Fruit fly (Drosophila melanogaster) whole organism, embryonic: Measurements from ENCODE around the gene CG4382.

Source experiments
- Atf3 ChIP-seq: fragments of 200-800 bp; sonication (Bioruptor generic); optimal IDR thresholded peaks from 3 replicates; lab custom pipeline; 2016; ENCODE audit warnings: missing biosample characterization, missing genetic modification characterization
- C15 ChIP-seq: fragments of 200-800 bp; sonication (Bioruptor generic); IDR thresholded peaks from 3 replicates; pipeline ENCODE4 v1.3.6; 2022; ENCODE audit warnings: missing biosample characterization, missing genetic modification characterization
- CG11560 ChIP-seq: fragments of 200-800 bp; sonication (Bioruptor generic); IDR thresholded peaks from 3 replicates; pipeline ENCODE4 v1.3.6; 2022; ENCODE audit warnings: missing biosample characterization, missing genetic modification characterization
- CG12299 ChIP-seq: fragments of 200-800 bp; sonication (Bioruptor generic); optimal IDR thresholded peaks from 2 replicates; lab custom pipeline; 2018; ENCODE audit warnings: missing biosample characterization, mild to moderate bottlenecking, missing genetic modification characterization
- CG1233 ChIP-seq: fragments of 200-800 bp; sonication (Bioruptor generic); optimal IDR thresholded peaks from 4 replicates; lab custom pipeline; 2018; ENCODE audit warnings: missing biosample characterization, mild to moderate bottlenecking, missing genetic modification characterization
- CG13894 ChIP-seq: fragments of 200-800 bp; sonication (Bioruptor generic); optimal IDR thresholded peaks from 3 replicates; lab custom pipeline; 2018; ENCODE audit warnings: missing biosample characterization, mild to moderate bottlenecking, missing genetic modification characterization, moderate library complexity
- CG14441 ChIP-seq: fragments of 200-800 bp; sonication (Bioruptor generic); IDR thresholded peaks from 2 replicates; pipeline ENCODE4 v1.3.6; 2022; ENCODE audit warnings: missing biosample characterization, missing genetic modification characterization
- CG16779 ChIP-seq: fragments of 200-800 bp; sonication (Bioruptor generic); IDR thresholded peaks from 2 replicates; pipeline ENCODE4 v1.3.6; 2022; ENCODE audit warnings: missing biosample characterization, missing genetic modification characterization
- CG16815 ChIP-seq: fragments of 200-800 bp; sonication (Bioruptor generic); optimal IDR thresholded peaks from 3 replicates; lab custom pipeline; 2017; ENCODE audit warnings: missing biosample characterization, mild to moderate bottlenecking, missing genetic modification characterization
- CG17568 ChIP-seq: fragments of 200-800 bp; sonication (Bioruptor generic); optimal IDR thresholded peaks from 2 replicates; lab custom pipeline; 2018; ENCODE audit warnings: missing biosample characterization, mild to moderate bottlenecking, missing genetic modification characterization, moderate library complexity
- CG17802 ChIP-seq: fragments of 200-800 bp; sonication (Bioruptor generic); optimal IDR thresholded peaks from 2 replicates; lab custom pipeline; 2018; ENCODE audit warnings: missing biosample characterization, mild to moderate bottlenecking, missing genetic modification characterization, moderate library complexity
- CG1832 ChIP-seq: fragments of 200-800 bp; sonication (Bioruptor generic); optimal IDR thresholded peaks from 2 replicates; lab custom pipeline; 2017; ENCODE audit warnings: missing biosample characterization, mild to moderate bottlenecking, missing genetic modification characterization, inconsistent platforms
- CG2712 ChIP-seq: fragments of 200-800 bp; optimal IDR thresholded peaks from 3 replicates; lab custom pipeline; 2019; ENCODE audit warnings: missing biosample characterization, mild to moderate bottlenecking, missing genetic modification characterization, moderate library complexity
- CG2875 ChIP-seq: fragments of 200-800 bp; sonication (Bioruptor generic); optimal IDR thresholded peaks from 2 replicates; lab custom pipeline; 2017; ENCODE audit warnings: missing biosample characterization, mild to moderate bottlenecking, missing genetic modification characterization, missing genetic modification reagents
- CG3163 ChIP-seq: fragments of 200-800 bp; sonication (Bioruptor generic); optimal IDR thresholded peaks from 3 replicates; lab custom pipeline; 2016; ENCODE audit warnings: missing biosample characterization, missing genetic modification characterization
- CG42726 ChIP-seq: fragments of 200-800 bp; sonication (Bioruptor generic); IDR thresholded peaks from 2 replicates; pipeline ENCODE4 v1.3.6; 2022; ENCODE audit warnings: missing biosample characterization, missing genetic modification characterization; ENCODE audit not compliant: partially characterized antibody
- CG4282 ChIP-seq: fragments of 200-800 bp; sonication (Bioruptor generic); optimal IDR thresholded peaks from 2 replicates; lab custom pipeline; 2016; ENCODE audit warnings: missing biosample characterization, missing genetic modification characterization
- CG4424 ChIP-seq: fragments of 200-800 bp; sonication (Bioruptor generic); optimal IDR thresholded peaks from 3 replicates; lab custom pipeline; 2016; ENCODE audit warnings: missing biosample characterization, missing genetic modification characterization
- CG6683 ChIP-seq: fragments of 200-800 bp; sonication (Bioruptor generic); optimal IDR thresholded peaks from 2 replicates; lab custom pipeline; 2017; ENCODE audit warnings: missing biosample characterization, mild to moderate bottlenecking, missing genetic modification characterization, missing genetic modification reagents
- CG6854 ChIP-seq: fragments of 200-800 bp; sonication (Bioruptor generic); optimal IDR thresholded peaks from 3 replicates; lab custom pipeline; 2017; ENCODE audit warnings: missing biosample characterization, mild to moderate bottlenecking, missing genetic modification characterization
- CG8281 ChIP-seq: fragments of 200-800 bp; sonication (Bioruptor generic); optimal IDR thresholded peaks from 2 replicates; lab custom pipeline; 2018; ENCODE audit warnings: missing biosample characterization, mild to moderate bottlenecking, missing genetic modification characterization, moderate library complexity
- CG8478 ChIP-seq: fragments of >200 bp; optimal IDR thresholded peaks from 2 replicates; lab custom pipeline; 2018
- CG9817 ChIP-seq: fragments of 200-800 bp; sonication (Bioruptor generic); optimal IDR thresholded peaks from 2 replicates; lab custom pipeline; 2018; ENCODE audit warnings: missing biosample characterization, mild to moderate bottlenecking, missing genetic modification characterization, moderate library complexity
- CG9876 ChIP-seq: fragments of 200-800 bp; sonication (Bioruptor generic); optimal IDR thresholded peaks from 2 replicates; lab custom pipeline; 2016; ENCODE audit warnings: missing biosample characterization, missing genetic modification characterization
- Deaf1 ChIP-seq: fragments of 200-800 bp; optimal IDR thresholded peaks from 3 replicates; lab custom pipeline; 2019; ENCODE audit warnings: missing biosample characterization, mild to moderate bottlenecking, missing genetic modification characterization, moderate library complexity
- Doc3 ChIP-seq: fragments of 200-800 bp; sonication (Bioruptor generic); IDR thresholded peaks from 3 replicates; pipeline ENCODE4 v1.3.6; 2022; ENCODE audit warnings: missing biosample characterization, missing genetic modification characterization; ENCODE audit not compliant: partially characterized antibody
- Hand ChIP-seq: fragments of 200-800 bp; sonication (Bioruptor generic); optimal IDR thresholded peaks from 2 replicates; lab custom pipeline; 2017; ENCODE audit warnings: mild to moderate bottlenecking, missing biosample characterization, missing genetic modification reagents, missing genetic modification characterization
- Mes4 ChIP-seq: fragments of 200-800 bp; sonication (Bioruptor generic); optimal IDR thresholded peaks from 2 replicates; lab custom pipeline; 2016; ENCODE audit warnings: missing biosample characterization, missing genetic modification characterization
- NK7.1 ChIP-seq: fragments of 200-800 bp; sonication (Bioruptor generic); optimal IDR thresholded peaks from 3 replicates; lab custom pipeline; 2016; ENCODE audit warnings: missing biosample characterization, missing genetic modification characterization
- Oaz ChIP-seq: fragments of 200-800 bp; sonication (Bioruptor generic); IDR thresholded peaks from 2 replicates; pipeline ENCODE4 v1.3.6; 2022; ENCODE audit warnings: missing biosample characterization, missing genetic modification characterization
- Sry-δ ChIP-seq: fragments of 200-800 bp; sonication (Bioruptor generic); optimal IDR thresholded peaks from 2 replicates; lab custom pipeline; 2016; ENCODE audit warnings: missing biosample characterization, missing genetic modification characterization
- YL-1 ChIP-seq: fragments of 200-800 bp; sonication (Bioruptor generic); optimal IDR thresholded peaks from 3 replicates; lab custom pipeline; 2017; ENCODE audit warnings: missing biosample characterization, mild to moderate bottlenecking, missing genetic modification characterization
- al ChIP-seq: fragments of 200-800 bp; sonication (Bioruptor generic); IDR thresholded peaks from 2 replicates; pipeline ENCODE4 v1.3.6; 2022; ENCODE audit warnings: missing biosample characterization, missing genetic modification characterization
- aop ChIP-seq: fragments of 200-800 bp; sonication (Bioruptor generic); IDR thresholded peaks from 2 replicates; pipeline ENCODE4 v1.3.6; 2022; ENCODE audit warnings: missing biosample characterization, missing genetic modification characterization
- br ChIP-seq: fragments of >200 bp; optimal IDR thresholded peaks from 2 replicates; lab custom pipeline; 2017
- cwo ChIP-seq: fragments of 200-800 bp; sonication (Bioruptor generic); optimal IDR thresholded peaks from 3 replicates; lab custom pipeline; 2017; ENCODE audit warnings: missing biosample characterization, missing genetic modification characterization, mild to moderate bottlenecking, moderate library complexity, missing genetic modification reagents
- dm ChIP-seq: fragments of 200-800 bp; sonication (Bioruptor generic); optimal IDR thresholded peaks from 3 replicates; lab custom pipeline; 2016; ENCODE audit warnings: missing biosample characterization, missing genetic modification characterization
- eve ChIP-seq, 2 experiments: fragments of >200 bp; optimal IDR thresholded peaks; 2 replicates each; lab custom pipeline; 2017; ENCODE audit warnings: missing biosample characterization in 2 of 2, missing genetic modification characterization in 2 of 2
- grau ChIP-seq: fragments of 200-800 bp; optimal IDR thresholded peaks from 3 replicates; lab custom pipeline; 2019; ENCODE audit warnings: missing biosample characterization, mild to moderate bottlenecking, missing genetic modification characterization, moderate library complexity
- gt ChIP-seq: fragments of 200-800 bp; sonication (Bioruptor generic); IDR thresholded peaks from 2 replicates; pipeline ENCODE4 v1.3.6; 2022; ENCODE audit warnings: missing biosample characterization, missing genetic modification characterization
- hkb ChIP-seq, 2 experiments: fragments of 200-800 bp in 1 of 2; fragments of >200 bp in 1 of 2; sonication (Bioruptor generic) in 1 of 2; IDR thresholded peaks in 1 of 2; optimal IDR thresholded peaks in 1 of 2; 2 replicates each; pipeline versions ENCODE4 v1.3.6 to Lab custom; 2017 to 2022; ENCODE audit warnings: missing biosample characterization in 1 of 2, missing genetic modification characterization in 1 of 2
- pan ChIP-seq, 4 experiments: fragments of >200 bp in 3 of 4; fragments of 200-800 bp in 1 of 4; sonication (Bioruptor generic) in 1 of 4; optimal IDR thresholded peaks in 3 of 4; IDR thresholded peaks in 1 of 4; 2 replicates each; pipeline versions ENCODE4 v1.3.6 to Lab custom; 2017 to 2022; ENCODE audit warnings: missing biosample characterization in 2 of 4, missing genetic modification characterization in 2 of 4, mixed read lengths in 1 of 4
- pb ChIP-seq: fragments of 200-800 bp; sonication (Bioruptor generic); optimal IDR thresholded peaks from 3 replicates; lab custom pipeline; 2016; ENCODE audit warnings: missing biosample characterization, missing genetic modification characterization
- pros ChIP-seq: fragments of 200-800 bp; sonication (Bioruptor generic); optimal IDR thresholded peaks from 3 replicates; lab custom pipeline; 2019; ENCODE audit warnings: missing biosample characterization, mild to moderate bottlenecking, missing genetic modification characterization, moderate library complexity
- ro ChIP-seq: fragments of 200-800 bp; sonication (Bioruptor generic); IDR thresholded peaks from 2 replicates; pipeline ENCODE4 v1.3.6; 2022; ENCODE audit warnings: missing biosample characterization, missing genetic modification characterization
- stwl ChIP-seq: fragments of 200-800 bp; sonication (Bioruptor generic); optimal IDR thresholded peaks from 3 replicates; lab custom pipeline; 2018; ENCODE audit warnings: missing biosample characterization, mild to moderate bottlenecking, missing genetic modification characterization, moderate library complexity
- trem ChIP-seq: fragments of 200-800 bp; optimal IDR thresholded peaks from 3 replicates; lab custom pipeline; 2019; ENCODE audit warnings: missing biosample characterization, mild to moderate bottlenecking, missing genetic modification characterization, moderate library complexity
- zfh2 ChIP-seq: fragments of 200-800 bp; sonication (Bioruptor generic); optimal IDR thresholded peaks from 2 replicates; lab custom pipeline; 2016; ENCODE audit warnings: missing biosample characterization, missing genetic modification characterization

Gene CG4382

DNA sequence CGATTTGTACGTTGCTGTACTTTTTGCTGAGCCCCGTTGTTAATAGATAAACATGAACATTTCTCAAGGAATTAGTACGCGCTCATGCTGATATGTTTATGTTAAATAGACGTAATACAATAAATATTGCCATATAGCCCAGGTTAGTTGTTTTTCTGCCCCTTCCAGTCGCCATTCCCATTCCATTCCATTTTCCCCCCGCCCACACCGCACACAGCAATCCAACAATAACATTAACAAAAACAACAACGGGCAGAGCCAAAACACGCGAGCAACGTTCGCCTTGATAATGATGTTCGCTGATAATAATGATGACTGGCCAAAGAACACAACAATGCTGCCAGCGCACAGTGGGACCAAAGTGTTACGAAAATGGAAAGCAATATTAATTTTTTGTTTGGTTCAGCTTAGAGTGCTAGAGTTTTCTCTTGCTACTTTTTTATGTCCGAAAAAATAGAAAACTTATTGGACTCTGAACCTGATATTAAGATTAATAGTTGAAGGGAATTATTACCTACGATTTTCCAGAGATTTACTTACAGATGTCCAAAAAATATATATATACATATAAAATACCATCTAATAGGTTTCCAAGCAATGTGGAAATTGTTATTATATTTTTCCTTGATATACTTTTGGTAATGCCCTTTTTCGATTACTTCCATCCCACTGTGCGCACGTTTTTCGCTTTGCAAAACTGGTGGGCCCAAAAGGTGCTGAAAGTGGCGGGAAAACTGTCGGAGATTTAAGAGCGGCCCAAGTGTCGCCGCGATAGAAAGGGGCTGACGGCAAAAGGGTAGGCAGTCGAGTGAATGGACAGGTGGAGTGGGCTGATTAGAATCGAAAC, 30.9 kb downstream of the CG4382 start (continued):
- TF ChIP-seq pros (GFP tag; lab: Kevin White, UChicago) (peak; percentile 44), gt (peak; percentile 38), eve (GFP tag; optimal IDR thresholded peaks at IDR 0.05; lab: Kevin White, UChicago) (peak in 1 of 2 experiments; percentile 24), CG4424 (GFP tag; lab: Kevin White, UChicago) (peak; percentile 97), CG17568 (GFP tag; lab: Kevin White, UChicago) (peak; percentile 92), CG9817 (peak; percentile 93), pb (peak; percentile 71), CG2875 (peak; percentile 96), CG3163 (GFP tag; lab: Kevin White, UChicago) (peak; percentile 53), CG6683 (GFP tag; lab: Kevin White, UChicago) (peak; percentile 92), YL-1 (GFP tag; lab: Kevin White, UChicago) (peak; percentile 83), al (GFP tag; lab: Robert Waterston, UW) (peak; percentile 91), CG1832 (no peak), Hand (GFP tag; lab: Kevin White, UChicago) (peak; percentile 96), CG17802 (peak; percentile 62), Mes4 (GFP tag; lab: Kevin White, UChicago) (peak; percentile 77), CG16815 (GFP tag; lab: Kevin White, UChicago) (peak; percentile 95), CG2712 (peak; percentile 97), Sry-δ (GFP tag; lab: Kevin White, UChicago) (peak; percentile 38), Oaz (GFP tag; lab: Robert Waterston, UW) (peak; percentile 86), CG4282 (GFP tag; lab: Kevin White, UChicago) (peak; percentile 93), Doc3 (no peak), CG42726 (GFP tag; lab: Robert Waterston, UW) (no peak), br (lab: Kevin White, UChicago) (no peak), CG8478 (lab: Kevin White, UChicago) (no peak), aop (GFP tag; lab: Robert Waterston, UW) (no peak), CG14441 (GFP tag; lab: Robert Waterston, UW) (peak; percentile 89), NK7.1 (peak; percentile 67), ro (GFP tag; lab: Robert Waterston, UW) (peak; percentile 72; the same call in 1 of the 2 replicates), grau (tag; lab: Kevin White, UChicago) (peak; percentile 97), hkb (optimal IDR thresholded peaks at IDR 0.05; lab: Kevin White, UChicago) (no peak), hkb (GFP tag; IDR thresholded peaks at IDR 0.05; lab: Robert Waterston, UW) (peak; percentile 95), CG6854 (GFP tag; lab: Kevin White, UChicago) (peak; percentile 96), trem (tag; lab: Kevin White, UChicago) (peak; percentile 91), CG9876 (peak; percentile 66), CG11560 (tag; lab: Robert Waterston, UW) (peak; percentile 81), pan (optimal IDR thresholded peaks at IDR 0.05; lab: Kevin White, UChicago) (no peak), pan (GFP tag; optimal IDR thresholded peaks at IDR 0.05 in 1 of 2, IDR thresholded peaks at IDR 0.05 in 1 of 2) (peak in 1 of 2 experiments; percentile 93), cwo (peak; percentile 98), CG1233 (GFP tag; lab: Kevin White, UChicago) (peak; percentile 97), CG13894 (peak; percentile 94), dm (GFP tag; lab: Kevin White, UChicago) (peak; percentile 79), CG16779 (GFP tag; lab: Robert Waterston, UW) (peak; percentile 51; the same call in 1 of the 2 replicates), Deaf1 (tag; lab: Kevin White, UChicago) (peak; percentile 87), Atf3 (GFP tag; lab: Kevin White, UChicago) (peak; percentile 1), stwl (peak; percentile 56), CG8281 (peak; percentile 89), zfh2 (GFP tag; lab: Kevin White, UChicago) (peak; percentile 87), C15 (GFP tag; lab: Robert Waterston, UW) (peak; percentile 71; the same call in 2 of the 3 replicates), CG12299 (tag; lab: Kevin White, UChicago) (peak; percentile 95)
